Fruit fly (Drosophila melanogaster): ENCODE measurements around the gene GCC88.

GCC88 gene

DNA sequence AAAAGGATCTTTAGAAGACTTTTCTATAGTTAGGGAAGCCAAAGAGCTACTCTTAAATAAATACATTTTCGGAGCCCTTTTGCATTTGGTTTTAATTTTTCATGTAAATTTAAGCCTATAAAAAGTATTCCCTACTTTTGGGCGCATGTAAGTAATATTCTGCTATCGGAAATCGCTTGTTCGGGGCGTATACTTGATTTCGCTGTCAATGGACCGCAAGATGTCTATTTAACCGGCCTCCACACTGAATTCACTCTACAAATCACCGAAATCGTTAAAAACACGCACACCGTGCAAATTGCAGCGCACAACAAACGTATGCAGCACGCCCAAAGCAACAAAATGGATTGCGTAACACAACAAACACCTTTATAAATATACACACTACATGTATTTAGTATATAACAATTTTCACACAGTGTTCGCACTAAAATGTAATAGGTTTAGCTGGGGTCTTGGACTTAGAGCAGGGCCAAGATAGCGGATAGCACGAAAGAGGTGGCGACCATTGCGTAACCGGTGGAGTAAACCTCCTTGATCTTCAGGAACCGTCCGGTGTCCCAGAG, 21.6 kb downstream of the GCC88 start:
- TF ChIP-seq CG8478 (optimal IDR thresholded peaks at IDR 0.05) (no peak), CTCF (optimal IDR thresholded peaks at IDR 0.05) (no peak)

DNA sequence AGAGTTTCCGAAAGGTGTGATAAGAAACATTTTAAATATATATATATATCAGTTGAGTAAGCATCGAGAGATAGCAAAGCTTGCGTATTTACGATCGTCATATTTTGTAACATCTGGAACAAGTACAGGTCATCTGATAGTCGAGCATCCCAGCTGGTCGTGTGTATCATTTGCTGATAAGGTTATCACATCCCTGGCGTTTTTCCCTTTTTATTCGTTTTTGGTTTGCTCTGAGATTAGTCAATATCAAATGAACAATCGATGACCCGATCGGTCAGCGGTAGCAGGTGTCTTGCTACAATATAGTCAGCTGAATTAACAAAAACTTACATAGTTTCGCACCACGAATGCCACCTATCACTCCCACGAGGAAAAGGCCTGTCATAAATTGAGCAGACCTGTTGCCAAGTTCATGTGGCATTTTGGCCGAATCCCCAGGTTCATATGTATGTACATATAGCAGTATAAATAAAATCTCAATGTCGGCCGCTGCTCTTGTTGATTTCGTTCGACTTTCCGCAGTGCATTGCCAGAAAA, 29.4 kb downstream of the GCC88 start:
- no peak for TF ChIP-seq CG8478 (optimal IDR thresholded peaks at IDR 0.05)
- no peak for TF ChIP-seq CTCF (optimal IDR thresholded peaks at IDR 0.05)

DNA sequence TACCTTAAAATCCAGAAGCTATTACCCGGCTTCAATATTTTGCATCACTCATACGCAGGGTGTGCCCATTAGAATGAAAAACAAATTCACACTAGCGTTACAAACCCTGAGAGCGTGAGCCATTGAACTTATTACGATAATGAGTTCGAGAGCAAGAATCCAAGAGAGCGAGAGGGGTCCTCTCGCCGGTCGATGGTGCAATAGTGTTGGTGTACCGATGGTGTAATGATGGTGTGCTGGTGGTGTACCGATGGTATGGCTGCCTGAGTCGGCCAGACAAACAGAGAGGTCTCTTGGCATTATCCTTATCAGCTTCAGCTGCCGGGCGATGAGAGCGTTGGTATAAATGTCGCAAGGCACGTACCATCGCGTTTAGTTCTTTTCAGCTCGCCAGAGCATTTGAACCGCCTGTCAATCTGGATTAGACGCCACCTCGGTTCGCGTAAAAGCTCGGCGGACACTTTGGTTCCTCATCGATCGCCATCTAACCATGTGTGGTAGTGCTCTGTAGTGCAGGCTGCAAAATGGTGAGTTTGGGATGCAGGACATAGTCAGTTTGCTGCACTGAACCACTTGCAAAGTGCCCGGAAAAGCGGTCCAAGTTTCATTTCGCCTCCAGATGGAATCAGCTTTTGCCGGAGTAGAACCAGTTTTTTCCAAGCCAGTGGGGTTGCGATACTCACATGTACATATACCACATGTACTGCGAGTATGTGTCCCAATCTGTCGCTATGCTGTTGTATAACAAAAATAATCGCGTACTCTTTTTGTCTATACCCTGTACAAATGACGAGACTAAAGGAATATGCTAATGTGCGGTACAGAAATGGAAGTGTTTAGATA, 30.1 kb downstream of the GCC88 start:
- TF ChIP-seq CTCF (optimal IDR thresholded peaks at IDR 0.05) (no peak), CG8478 (optimal IDR thresholded peaks at IDR 0.05) (no peak)

DNA sequence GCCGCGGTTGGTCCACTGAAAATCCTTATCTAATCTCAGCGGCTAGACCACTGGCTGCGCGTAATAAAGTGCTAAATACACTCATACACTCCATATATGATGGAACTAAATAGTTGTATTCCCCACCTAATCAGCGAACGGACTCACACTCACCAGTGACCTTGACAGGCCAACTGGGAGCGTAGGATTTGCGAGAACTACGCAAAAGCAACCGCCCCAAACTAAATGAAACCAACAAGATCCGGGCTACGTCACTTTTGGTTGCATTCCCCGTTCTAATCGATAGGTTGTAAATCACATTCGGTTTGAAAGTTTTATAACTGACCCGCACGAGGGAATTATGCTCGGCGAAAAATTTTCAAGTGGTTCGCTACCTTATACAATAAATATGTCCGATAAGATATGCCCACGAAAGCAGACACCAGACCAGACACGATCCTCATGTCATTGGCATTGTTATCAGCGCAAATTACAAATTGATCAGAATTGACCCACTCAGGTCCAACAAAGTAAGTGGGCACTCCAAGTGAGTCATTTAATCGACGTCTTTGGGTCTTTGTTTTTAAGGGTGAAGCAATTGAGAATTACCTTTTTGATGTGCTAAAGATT, 31.1 kb downstream of the GCC88 start:
- TF ChIP-seq CG8478 (optimal IDR thresholded peaks at IDR 0.05) (no peak), CTCF (optimal IDR thresholded peaks at IDR 0.05) (no peak)

DNA sequence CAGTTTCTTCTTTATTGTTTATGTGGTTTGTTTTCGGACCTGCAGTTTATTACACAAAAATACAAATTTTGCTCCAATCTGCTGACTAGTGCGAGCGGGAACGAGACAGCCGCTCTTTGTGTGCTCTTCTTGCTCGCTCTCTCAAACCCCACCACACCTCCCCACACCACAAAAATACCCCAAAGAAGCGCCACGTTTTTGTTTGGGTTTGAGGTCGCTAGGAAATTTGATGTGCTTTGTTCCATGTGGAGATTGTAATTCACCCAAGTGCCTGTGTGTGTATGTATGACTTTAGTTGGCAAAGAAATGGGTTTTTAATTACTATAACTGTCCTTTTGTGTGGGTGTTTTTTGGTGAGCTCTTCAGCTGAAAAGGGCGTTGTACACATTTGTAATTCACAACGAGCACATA, 32.3 kb downstream of the GCC88 start:
- no peak for TF ChIP-seq CG8478 (optimal IDR thresholded peaks at IDR 0.05)

DNA sequence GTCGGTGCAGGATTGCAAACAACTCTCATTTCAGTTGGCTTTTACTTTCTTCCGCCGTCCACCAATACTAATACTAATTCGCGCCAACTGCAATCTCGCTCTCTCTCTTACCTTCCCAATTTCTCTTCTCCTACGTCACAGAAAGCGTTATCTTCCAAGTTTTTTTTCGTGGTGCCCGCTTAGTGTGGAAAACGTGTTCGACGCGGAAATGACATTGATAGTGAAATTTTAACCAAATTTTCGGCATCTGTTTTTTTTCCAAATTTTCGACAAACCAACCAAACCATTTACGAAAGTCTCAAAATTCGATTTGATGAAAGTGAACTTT, 33.0 kb downstream of the GCC88 start, which contains the start of gene cu:
Gene cu, plus strand, starts transcription at position 204 of the 328 bp plus-strand sequence.
- no peak for TF ChIP-seq CG8478 (optimal IDR thresholded peaks at IDR 0.05)
- TF ChIP-seq CTCF (optimal IDR thresholded peaks at IDR 0.05), result no peak

DNA sequence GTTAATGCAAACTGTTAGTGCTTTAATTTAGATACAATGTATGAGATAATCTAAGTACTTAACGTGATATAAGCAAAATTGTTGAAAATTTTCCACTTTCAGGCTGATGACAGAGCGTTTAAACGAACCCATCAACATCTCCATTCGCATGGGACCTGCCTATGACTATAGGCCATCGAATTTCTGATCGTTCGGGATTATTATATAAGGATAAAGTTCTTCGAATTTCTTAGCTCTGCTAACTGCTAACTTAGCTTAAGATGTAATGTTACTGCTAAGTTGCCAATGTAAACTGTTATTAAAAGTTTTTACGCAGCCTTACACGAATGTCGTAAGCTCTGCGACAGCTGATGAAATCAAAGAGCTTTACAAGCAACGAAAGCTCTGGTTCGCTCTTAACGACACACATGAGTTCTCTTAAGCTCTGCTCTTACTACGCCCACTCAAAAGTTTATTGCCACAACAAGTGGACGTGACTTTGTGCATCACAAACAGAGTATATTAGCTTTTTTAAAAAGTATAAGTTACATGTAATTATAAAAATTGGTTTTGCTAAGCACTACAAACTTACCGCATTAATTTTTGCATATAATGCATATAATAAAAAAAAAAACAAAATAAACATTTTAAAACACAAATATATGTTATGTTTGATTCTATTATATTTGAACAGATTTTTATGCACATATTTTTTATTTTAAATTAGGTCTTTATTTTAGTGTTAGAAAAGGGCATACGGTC, 33.6 kb downstream of the GCC88 start:
- no peak for TF ChIP-seq CTCF (optimal IDR thresholded peaks at IDR 0.05)
- TF ChIP-seq CG8478 (optimal IDR thresholded peaks at IDR 0.05), result no peak

DNA sequence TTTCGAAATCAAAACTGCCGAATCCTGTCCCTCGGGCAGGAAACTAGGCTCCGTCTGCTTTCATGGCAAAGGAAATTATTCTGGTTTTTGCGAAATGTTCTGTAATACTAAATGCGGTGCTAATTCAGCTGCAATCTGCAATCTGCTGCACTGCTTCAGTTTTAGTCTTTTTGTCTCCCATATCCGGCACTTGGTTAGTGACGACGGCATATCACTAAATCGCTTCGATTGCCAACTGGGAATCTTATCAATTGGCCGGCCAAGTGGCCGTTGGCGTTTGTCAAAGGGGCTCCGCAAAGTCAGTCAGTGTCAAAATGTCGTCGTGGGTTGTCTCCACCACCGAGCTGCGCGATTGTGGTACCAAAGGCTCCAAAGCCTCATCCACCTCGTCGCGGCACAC, 34.6 kb downstream of the GCC88 start, which contains the start of gene CG18577:
Gene CG18577, plus strand, starts transcription at position 301 of the 400 bp plus-strand sequence.
- TF ChIP-seq CTCF (optimal IDR thresholded peaks at IDR 0.05), result no peak
- TF ChIP-seq CG8478 (optimal IDR thresholded peaks at IDR 0.05), result no peak

DNA sequence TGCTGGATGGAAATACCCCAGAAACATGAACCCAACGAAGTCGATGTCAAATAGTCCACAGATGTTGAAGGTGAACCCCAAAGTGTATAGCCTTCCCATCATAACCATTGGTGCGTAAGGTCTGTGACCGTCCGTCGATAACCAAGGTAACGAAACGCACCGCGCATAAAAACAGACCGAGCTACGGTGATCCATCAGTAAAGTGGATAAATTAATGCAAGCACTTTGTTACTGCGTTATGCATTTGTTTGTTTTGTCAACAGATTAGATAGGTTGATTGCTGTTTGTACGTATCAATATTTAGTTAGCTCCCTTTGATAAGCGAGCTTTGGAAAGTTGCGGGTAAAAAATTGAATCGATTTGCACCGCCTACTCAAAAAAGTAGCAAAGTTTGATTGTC, 52.1 kb downstream of the GCC88 start:
- no peak for TF ChIP-seq CTCF (optimal IDR thresholded peaks at IDR 0.05)
- TF ChIP-seq CG8478 (optimal IDR thresholded peaks at IDR 0.05), result no peak

All from S2 (cell line).